Worm (Caenorhabditis elegans) whole organism, L4/young adult: ENCODE data around the gene nspf-1.

Source experiments
- W03F9.2 ChIP-seq: fragments of 150-350 bp; optimal IDR thresholded peaks from 2 replicates; lab custom pipeline; 2014; ENCODE audit warnings: missing biosample characterization, missing genetic modification characterization
- him-1 ChIP-seq: sonication (generic microtip); optimal IDR thresholded peaks from 2 replicates; lab custom pipeline; 2016; ENCODE audit warnings: missing genotype, missing genetic modification reagents, missing genetic modification characterization, missing compliant biosample characterization

- no peak for TF ChIP-seq him-1 (tag; lab: Kevin White, UChicago)
- no peak for TF ChIP-seq W03F9.2 (tag; lab: Kevin White, UChicago)
These were observed 43.2 kb downstream of the nspf-1 start for ce11 chrII:2730647-2731046.
